Fruit fly (Drosophila melanogaster) whole organism, prepupa: Measurements from ENCODE around the gene CG18731.

ENCODE experiments used
- Blimp-1 ChIP-seq: fragments of 200-800 bp; sonication (Bioruptor generic); optimal IDR thresholded peaks from 3 replicates; lab custom pipeline; 2017; ENCODE audit warnings: missing biosample characterization, missing genetic modification characterization, mild to moderate bottlenecking, moderate library complexity, missing genetic modification reagents
- CG11902 ChIP-seq: fragments of 200-800 bp; sonication (Bioruptor generic); optimal IDR thresholded peaks from 3 replicates; lab custom pipeline; 2016; ENCODE audit warnings: missing biosample characterization, missing genetic modification characterization
- CG15336 ChIP-seq: fragments of 200-800 bp; sonication (Bioruptor generic); IDR thresholded peaks from 2 replicates; pipeline ENCODE4 v1.3.6; 2022; ENCODE audit warnings: missing biosample characterization, missing genetic modification characterization
- CG1621 ChIP-seq: fragments of 200-800 bp; sonication (Bioruptor generic); optimal IDR thresholded peaks from 3 replicates; lab custom pipeline; 2018; ENCODE audit warnings: missing biosample characterization, mild to moderate bottlenecking, missing genetic modification characterization
- CG16779 ChIP-seq: fragments of 200-800 bp; sonication (Bioruptor generic); optimal IDR thresholded peaks from 3 replicates; lab custom pipeline; 2017; ENCODE audit warnings: missing biosample characterization, mild to moderate bottlenecking, missing genetic modification characterization
- CG3032 ChIP-seq: fragments of 200-800 bp; optimal IDR thresholded peaks from 2 replicates; lab custom pipeline; 2019; ENCODE audit warnings: missing biosample characterization, mild to moderate bottlenecking, missing genetic modification characterization, moderate library complexity
- CG31627 ChIP-seq: fragments of 200-800 bp; sonication (Bioruptor generic); optimal IDR thresholded peaks from 3 replicates; lab custom pipeline; 2016; ENCODE audit warnings: missing biosample characterization, missing genetic modification characterization
- CG34406 ChIP-seq: fragments of 200-800 bp; sonication (Bioruptor generic); optimal IDR thresholded peaks from 3 replicates; lab custom pipeline; 2016; ENCODE audit warnings: missing biosample characterization, missing genetic modification characterization
- CG3919 ChIP-seq: fragments of 200-800 bp; sonication (Bioruptor generic); optimal IDR thresholded peaks from 3 replicates; lab custom pipeline; 2016; ENCODE audit warnings: missing biosample characterization, missing genetic modification characterization
- CG6163 ChIP-seq: fragments of 200-800 bp; sonication (Bioruptor generic); IDR thresholded peaks from 3 replicates; pipeline ENCODE4 v1.3.6; 2022; ENCODE audit warnings: missing biosample characterization, missing genetic modification characterization
- CG6276 ChIP-seq: fragments of 200-800 bp; sonication (Bioruptor generic); optimal IDR thresholded peaks from 2 replicates; lab custom pipeline; 2017; ENCODE audit warnings: missing biosample characterization, mild to moderate bottlenecking, missing genetic modification characterization
- CG6808 ChIP-seq: fragments of 200-800 bp; sonication (Bioruptor generic); optimal IDR thresholded peaks from 3 replicates; lab custom pipeline; 2017; ENCODE audit warnings: missing biosample characterization, missing genetic modification characterization, mild to moderate bottlenecking, moderate library complexity, missing genetic modification reagents
- CG6854 ChIP-seq: fragments of 200-800 bp; sonication (Bioruptor generic); optimal IDR thresholded peaks from 2 replicates; lab custom pipeline; 2017; ENCODE audit warnings: missing biosample characterization, mild to moderate bottlenecking, missing genetic modification characterization
- CG7368 ChIP-seq: fragments of 200-800 bp; sonication (Bioruptor generic); optimal IDR thresholded peaks from 3 replicates; lab custom pipeline; 2016; ENCODE audit warnings: missing biosample characterization, missing genetic modification characterization
- CG8119 ChIP-seq: fragments of 200-800 bp; sonication (Bioruptor generic); IDR thresholded peaks from 3 replicates; pipeline ENCODE4 v1.3.6; 2022; ENCODE audit warnings: missing biosample characterization, missing genetic modification characterization
- CG8632 ChIP-seq: fragments of 200-800 bp; sonication (Bioruptor generic); optimal IDR thresholded peaks from 3 replicates; lab custom pipeline; 2016; ENCODE audit warnings: missing biosample characterization, missing genetic modification characterization
- CG9139 ChIP-seq: fragments of 200-800 bp; sonication (Bioruptor generic); optimal IDR thresholded peaks from 3 replicates; lab custom pipeline; 2017; ENCODE audit warnings: missing biosample characterization, mild to moderate bottlenecking, missing genetic modification characterization
- Eip75B ChIP-seq: fragments of 200-800 bp; sonication (Bioruptor generic); optimal IDR thresholded peaks from 3 replicates; lab custom pipeline; 2016; ENCODE audit warnings: missing biosample characterization, missing genetic modification characterization
- Eip78C ChIP-seq: fragments of 200-800 bp; sonication (Bioruptor generic); peaks from one replicate; lab custom pipeline; 2016; ENCODE audit warnings: missing biosample characterization, missing genetic modification characterization
- Ets21C ChIP-seq: fragments of 200-800 bp; sonication (Bioruptor generic); optimal IDR thresholded peaks from 3 replicates; lab custom pipeline; 2016; ENCODE audit warnings: missing biosample characterization, missing genetic modification characterization
- Ets96B ChIP-seq: fragments of 200-800 bp; optimal IDR thresholded peaks from 2 replicates; lab custom pipeline; 2019; ENCODE audit warnings: missing biosample characterization, mild to moderate bottlenecking, missing genetic modification characterization, moderate library complexity
- Gug ChIP-seq: fragments of 200-800 bp; sonication (Bioruptor generic); IDR thresholded peaks from 2 replicates; pipeline ENCODE4 v1.3.6; 2022; ENCODE audit warnings: missing biosample characterization, missing genetic modification characterization
- Hr38 ChIP-seq: sonication (Bioruptor generic); optimal IDR thresholded peaks from 2 replicates; lab custom pipeline; 2016; ENCODE audit warnings: missing biosample characterization, missing genetic modification characterization
- Lpt ChIP-seq: fragments of 200-800 bp; sonication (Bioruptor generic); optimal IDR thresholded peaks from 3 replicates; lab custom pipeline; 2016; ENCODE audit warnings: missing biosample characterization, missing genetic modification characterization
- Met ChIP-seq: fragments of 200-800 bp; sonication (Bioruptor generic); optimal IDR thresholded peaks from 3 replicates; lab custom pipeline; 2016; ENCODE audit warnings: missing biosample characterization, missing genetic modification characterization
- OdsH ChIP-seq: fragments of 200-800 bp; sonication (Bioruptor generic); optimal IDR thresholded peaks from 3 replicates; lab custom pipeline; 2016; ENCODE audit warnings: missing biosample characterization, missing genetic modification characterization
- Smox ChIP-seq: fragments of 200-800 bp; sonication (Bioruptor generic); optimal IDR thresholded peaks from 3 replicates; lab custom pipeline; 2016; ENCODE audit warnings: missing biosample characterization, missing genetic modification characterization
- Sox102F ChIP-seq: fragments of 200-800 bp; sonication (Bioruptor generic); optimal IDR thresholded peaks from 2 replicates; lab custom pipeline; 2016; ENCODE audit warnings: missing biosample characterization, mild to moderate bottlenecking, missing genetic modification characterization
- Sox14 ChIP-seq: fragments of 200-800 bp; sonication (Bioruptor generic); optimal IDR thresholded peaks from 3 replicates; lab custom pipeline; 2016; ENCODE audit warnings: missing biosample characterization, missing genetic modification characterization
- achi ChIP-seq: fragments of 200-800 bp; sonication (Bioruptor generic); optimal IDR thresholded peaks from 3 replicates; lab custom pipeline; 2016; ENCODE audit warnings: missing biosample characterization, missing genetic modification characterization
- cyc ChIP-seq: fragments of 200-800 bp; sonication (Bioruptor generic); optimal IDR thresholded peaks from 3 replicates; lab custom pipeline; 2016; ENCODE audit warnings: missing biosample characterization, missing genetic modification characterization
- dsx ChIP-seq: fragments of 200-800 bp; optimal IDR thresholded peaks from 3 replicates; lab custom pipeline; 2019; ENCODE audit warnings: missing biosample characterization, mild to moderate bottlenecking, missing genetic modification characterization, moderate library complexity; ENCODE audit not compliant: poor library complexity, severe bottlenecking
- eg ChIP-seq: fragments of 200-800 bp; sonication (Bioruptor generic); IDR thresholded peaks from 3 replicates; pipeline ENCODE4 v1.3.6; 2022; ENCODE audit warnings: missing biosample characterization, missing genetic modification characterization
- fd59A ChIP-seq: fragments of 200-800 bp; sonication (Bioruptor generic); optimal IDR thresholded peaks from 2 replicates; lab custom pipeline; 2017; ENCODE audit warnings: missing biosample characterization, mild to moderate bottlenecking, missing genetic modification characterization, missing genetic modification reagents
- fd85E ChIP-seq: fragments of 200-800 bp; sonication (Bioruptor generic); optimal IDR thresholded peaks from 3 replicates; lab custom pipeline; 2016; ENCODE audit warnings: missing biosample characterization, missing genetic modification characterization
- fkh ChIP-seq: fragments of 200-800 bp; sonication (Bioruptor generic); optimal IDR thresholded peaks from 3 replicates; lab custom pipeline; 2017; ENCODE audit warnings: missing biosample characterization, mild to moderate bottlenecking, missing genetic modification characterization, moderate library complexity
- net ChIP-seq: fragments of 200-800 bp; sonication (Bioruptor generic); optimal IDR thresholded peaks from 3 replicates; lab custom pipeline; 2016; ENCODE audit warnings: missing biosample characterization, missing genetic modification characterization
- svp ChIP-seq: fragments of 200-800 bp; sonication (Bioruptor generic); peaks from one replicate; lab custom pipeline; 2016; ENCODE audit warnings: missing biosample characterization, missing genetic modification characterization

Gene CG18731

DNA sequence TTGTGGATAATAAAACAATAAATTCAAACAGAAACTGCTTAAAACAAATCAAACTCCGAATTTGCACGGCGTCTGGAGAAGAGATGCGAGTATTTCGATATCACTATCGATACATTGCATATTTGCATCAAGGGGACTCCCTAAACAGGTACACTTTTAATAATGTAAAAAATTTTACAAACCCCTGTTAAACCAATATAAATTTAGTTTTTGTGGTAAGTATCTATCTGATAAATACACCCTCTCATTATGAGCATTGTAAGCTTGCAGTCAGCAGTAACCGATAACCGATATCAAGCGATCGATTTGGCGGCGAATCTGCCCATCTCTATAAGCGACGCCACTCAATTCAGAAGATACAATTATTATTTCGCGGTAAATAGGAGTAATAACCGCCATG, 49.5 kb upstream of the CG18731 start, which contains the start of the genes Bub3 and Cap-D2 (continued):
- TF ChIP-seq Ets96B (peak; percentile 63), Met (GFP tag; lab: Kevin White, UChicago) (peak; percentile 66), Ets21C (GFP tag; lab: Kevin White, UChicago) (peak; percentile 53), CG1621 (peak; percentile 41), Smox (peak; percentile 60), OdsH (peak; percentile 75), CG6854 (GFP tag; lab: Kevin White, UChicago) (no peak), CG6808 (no peak), Eip78C (peak; percentile 84), CG6163 (GFP tag; lab: Robert Waterston, UW) (peak; percentile 77), Gug (GFP tag; lab: Robert Waterston, UW) (peak; percentile 60)

DNA sequence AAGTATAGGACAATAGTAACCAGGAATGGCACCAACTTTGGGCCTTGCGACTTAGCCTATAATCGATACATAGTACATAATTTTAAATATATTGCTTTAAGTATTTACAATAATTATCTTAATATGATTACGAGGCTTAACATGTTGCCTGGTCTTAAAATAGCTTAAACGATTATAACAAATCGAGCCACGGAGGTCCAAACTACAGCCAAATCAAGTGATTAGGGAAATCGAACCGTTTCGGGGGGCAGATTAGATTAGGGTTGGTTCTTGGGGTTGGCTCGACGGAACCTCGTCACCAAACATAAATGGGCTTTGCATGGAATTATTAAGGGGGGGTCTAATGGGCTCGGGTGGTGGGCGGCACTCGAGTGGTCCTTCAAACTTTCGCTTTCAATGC, 43.6 kb upstream of the CG18731 start:
- no peak for TF ChIP-seq dsx (GFP tag; lab: Kevin White, UChicago)
- no peak for TF ChIP-seq Hr38 (GFP tag; lab: Kevin White, UChicago)
- TF ChIP-seq fkh (GFP tag; lab: Kevin White, UChicago): no peak
- TF ChIP-seq eg: no peak
- TF ChIP-seq CG11902 (GFP tag; lab: Kevin White, UChicago): no peak
- TF ChIP-seq net (GFP tag; lab: Kevin White, UChicago): no peak
- TF ChIP-seq CG8632 (GFP tag; lab: Kevin White, UChicago): no peak
- TF ChIP-seq OdsH: no peak
- no peak for TF ChIP-seq CG16779
- no peak for TF ChIP-seq Eip75B
- no peak for TF ChIP-seq Eip78C
- no peak for TF ChIP-seq CG9139 (GFP tag; lab: Kevin White, UChicago)
- TF ChIP-seq, all 60 proteins: peak for 0

DNA sequence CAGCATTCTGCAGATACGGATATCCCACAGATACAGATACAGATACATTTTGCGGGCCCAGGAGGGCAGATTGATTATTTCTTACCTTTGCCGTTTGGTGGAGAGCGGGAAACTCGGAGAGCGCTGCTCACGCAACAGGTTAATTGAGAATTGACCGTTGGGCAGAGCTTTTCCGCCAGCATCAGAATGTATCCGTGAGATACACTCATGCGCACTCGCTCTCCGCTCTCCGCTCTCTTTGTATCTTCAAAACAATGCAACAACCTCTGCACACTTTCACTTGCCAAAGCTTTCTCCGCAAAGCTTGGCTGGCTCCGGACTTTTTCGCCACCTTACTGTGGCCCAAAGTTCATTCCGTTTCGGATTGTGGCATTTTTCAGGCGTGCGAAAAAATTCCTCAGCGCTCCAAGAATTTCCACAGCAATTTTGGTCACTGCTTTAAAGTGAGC, 42.7 kb upstream of the CG18731 start, which contains the start of the genes CG7582 and Gycalpha99B:
Gene CG7582, minus strand, starts transcription at position 127 of the 449 bp plus-strand sequence.
Gene Gycalpha99B, plus strand, starts transcription at position 352 of the 449 bp plus-strand sequence.
- TF ChIP-seq CG15336 (GFP tag; lab: Robert Waterston, UW) (peak; percentile 73), CG3919 (GFP tag; lab: Kevin White, UChicago) (peak; percentile 28), Eip78C (peak; percentile 55), fd85E (peak; percentile 5), CG16779 (peak; percentile 23), CG6808 (peak; percentile 19), CG34406 (GFP tag; lab: Kevin White, UChicago) (no peak), CG6854 (GFP tag; lab: Kevin White, UChicago) (peak; percentile 72), Sox102F (peak; percentile 51), CG3032 (tag; lab: Kevin White, UChicago) (no peak), Smox (no peak), Lpt (no peak), CG1621 (peak; percentile 45), CG6276 (GFP tag; lab: Kevin White, UChicago) (peak; percentile 42), Ets21C (GFP tag; lab: Kevin White, UChicago) (no peak), cyc (GFP tag; lab: Kevin White, UChicago) (no peak), CG8119 (GFP tag; lab: Robert Waterston, UW) (peak; percentile 63; the same call in 2 of the 3 replicates), achi (GFP tag; lab: Kevin White, UChicago) (no peak), CG6163 (GFP tag; lab: Robert Waterston, UW) (peak; percentile 24; the same call in 1 of the 3 replicates), svp (GFP tag; lab: Kevin White, UChicago) (peak; percentile 90), Blimp-1 (GFP tag; lab: Kevin White, UChicago) (peak; percentile 99), eg (peak; percentile 14; the same call in 1 of the 3 replicates), Sox14 (GFP tag; lab: Kevin White, UChicago) (no peak), CG31627 (GFP tag; lab: Kevin White, UChicago) (no peak), dsx (GFP tag; lab: Kevin White, UChicago) (peak; percentile 6)

DNA sequence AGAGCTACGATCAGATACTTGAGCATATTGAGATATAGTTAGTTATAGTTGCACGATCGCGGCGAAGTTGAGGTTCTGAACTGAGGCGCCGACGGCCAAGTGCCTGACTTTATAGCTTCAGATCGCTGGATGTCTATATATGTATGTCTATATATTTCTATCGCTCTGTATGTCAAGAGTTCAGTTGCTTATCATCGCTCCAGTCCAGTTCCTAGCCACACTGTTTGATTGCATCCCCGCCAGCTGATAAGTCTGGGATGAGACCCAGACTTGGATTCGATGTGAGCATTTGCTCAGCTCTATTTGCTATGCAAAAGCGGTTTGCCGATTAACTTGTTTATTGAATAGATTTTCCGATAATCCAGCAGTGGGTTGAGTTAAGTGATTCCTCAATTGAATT, 38.1 kb upstream of the CG18731 start:
- TF ChIP-seq CG15336 (GFP tag; lab: Robert Waterston, UW) (no peak), Eip78C (peak; percentile 60), fd59A (GFP tag; lab: Kevin White, UChicago) (no peak), CG7368 (GFP tag; lab: Kevin White, UChicago) (no peak), svp (GFP tag; lab: Kevin White, UChicago) (peak; percentile 96)
